Fruit fly (Drosophila melanogaster): ENCODE data around the gene Eig71Ee.

The Eig71Ee gene

dm6 chr3L:15664199-15664794 is 8.5 kb upstream of the Eig71Ee start:
- TF ChIP-seq fd96Ca (GFP tag; IDR thresholded peaks at IDR 0.05): no peak
- no peak for TF ChIP-seq CG17806 (tag; optimal IDR thresholded peaks at IDR 0.05)
- no peak for TF ChIP-seq Snoo (tag; optimal IDR thresholded peaks at IDR 0.05)
- TF ChIP-seq rn (GFP tag; IDR thresholded peaks at IDR 0.05): no peak
- TF ChIP-seq CG10348 (GFP tag; IDR thresholded peaks at IDR 0.05): no peak
- TF ChIP-seq CG13204 (GFP tag; optimal IDR thresholded peaks at IDR 0.05): no peak
- TF ChIP-seq CG34367 (tag; optimal IDR thresholded peaks at IDR 0.05): no peak
- TF ChIP-seq Pif1A (GFP tag; optimal IDR thresholded peaks at IDR 0.05): no peak
- no peak for TF ChIP-seq CG14655 (GFP tag; optimal IDR thresholded peaks at IDR 0.05)
- no peak for TF ChIP-seq CG8301 (tag; optimal IDR thresholded peaks at IDR 0.05)
- TF ChIP-seq CG4496 (GFP tag; IDR thresholded peaks at IDR 0.05): no peak

- TF ChIP-seq D1 (tag; optimal IDR thresholded peaks at IDR 0.05): no peak
- TF ChIP-seq CG8301 (tag; optimal IDR thresholded peaks at IDR 0.05): no peak
- no peak for TF ChIP-seq CG32121 (GFP tag; IDR thresholded peaks at IDR 0.05)
- TF ChIP-seq CG14655 (GFP tag; optimal IDR thresholded peaks at IDR 0.05): no peak
- no peak for TF ChIP-seq Pif1B (GFP tag; optimal IDR thresholded peaks at IDR 0.05)
- no peak for TF ChIP-seq gl (tag; optimal IDR thresholded peaks at IDR 0.05)
- TF ChIP-seq CG34367 (tag; optimal IDR thresholded peaks at IDR 0.05): no peak
- no peak for TF ChIP-seq CG13204 (GFP tag; optimal IDR thresholded peaks at IDR 0.05)
- no peak for TF ChIP-seq CG12605 (GFP tag; IDR thresholded peaks at IDR 0.05)
- no peak for TF ChIP-seq CG15710 (tag; optimal IDR thresholded peaks at IDR 0.05)
- no peak for TF ChIP-seq EcR (GFP tag; optimal IDR thresholded peaks at IDR 0.05)
- TF ChIP-seq CG17806 (tag; optimal IDR thresholded peaks at IDR 0.05): no peak
- no peak for TF ChIP-seq CG4496 (GFP tag; IDR thresholded peaks at IDR 0.05)
- TF ChIP-seq fd96Ca (GFP tag; IDR thresholded peaks at IDR 0.05): no peak
- TF ChIP-seq Ets98B (GFP tag; IDR thresholded peaks at IDR 0.05): no peak
- TF ChIP-seq Pif1A (GFP tag; optimal IDR thresholded peaks at IDR 0.05): no peak
Measured at dm6 chr3L:15662510-15662909, 6.7 kb upstream of the Eig71Ee start.

dm6 chr3L:15661567-15661966 is 5.8 kb upstream of the Eig71Ee start, which contains the start of gene CG43082:
TSS of gene CG43082 (plus strand) at chr3L:15661867.
- no peak for TF ChIP-seq CG8159 (tag; optimal IDR thresholded peaks at IDR 0.05)
- no peak for TF ChIP-seq CG12605 (GFP tag; IDR thresholded peaks at IDR 0.05)
- TF ChIP-seq CG17806 (tag; optimal IDR thresholded peaks at IDR 0.05): no peak
- no peak for TF ChIP-seq EcR (GFP tag; optimal IDR thresholded peaks at IDR 0.05)
- no peak for TF ChIP-seq CG13204 (GFP tag; optimal IDR thresholded peaks at IDR 0.05)
- TF ChIP-seq Ets98B (GFP tag; IDR thresholded peaks at IDR 0.05): no peak
- TF ChIP-seq fd96Ca (GFP tag; IDR thresholded peaks at IDR 0.05): no peak
- TF ChIP-seq CG14655 (GFP tag; optimal IDR thresholded peaks at IDR 0.05): no peak

dm6 chr3L:15660915-15661314 is 5.1 kb upstream of the Eig71Ee start, which contains the start of the genes Eig71Ej and Eig71Ek:
TSS of gene Eig71Ej (minus strand) at chr3L:15661015.
TSS of gene Eig71Ek (plus strand) at chr3L:15661248.
- TF ChIP-seq CG4496 (GFP tag; IDR thresholded peaks at IDR 0.05) (no peak), fd96Ca (GFP tag; IDR thresholded peaks at IDR 0.05) (no peak), Snoo (tag; optimal IDR thresholded peaks at IDR 0.05) (no peak), CG13204 (GFP tag; optimal IDR thresholded peaks at IDR 0.05) (no peak), CG14655 (GFP tag; optimal IDR thresholded peaks at IDR 0.05) (no peak), EcR (GFP tag; optimal IDR thresholded peaks at IDR 0.05) (no peak), CG9948 (tag; optimal IDR thresholded peaks at IDR 0.05) (no peak), D1 (tag; optimal IDR thresholded peaks at IDR 0.05) (no peak), CG15710 (tag; optimal IDR thresholded peaks at IDR 0.05) (no peak), CG34367 (tag; optimal IDR thresholded peaks at IDR 0.05) (no peak), CG12605 (GFP tag; IDR thresholded peaks at IDR 0.05) (no peak), CG17806 (tag; optimal IDR thresholded peaks at IDR 0.05) (no peak), Pif1B (GFP tag; optimal IDR thresholded peaks at IDR 0.05) (no peak), CG10348 (GFP tag; IDR thresholded peaks at IDR 0.05) (no peak), CG32121 (GFP tag; IDR thresholded peaks at IDR 0.05) (no peak), gl (tag; optimal IDR thresholded peaks at IDR 0.05) (no peak), Pif1A (GFP tag; optimal IDR thresholded peaks at IDR 0.05) (no peak), CG8301 (tag; optimal IDR thresholded peaks at IDR 0.05) (no peak)

- no peak for TF ChIP-seq D1 (tag; optimal IDR thresholded peaks at IDR 0.05)
- no peak for TF ChIP-seq Snoo (tag; optimal IDR thresholded peaks at IDR 0.05)
- no peak for TF ChIP-seq CG9948 (tag; optimal IDR thresholded peaks at IDR 0.05)
- no peak for TF ChIP-seq Pif1B (GFP tag; optimal IDR thresholded peaks at IDR 0.05)
- TF ChIP-seq CG8159 (tag; optimal IDR thresholded peaks at IDR 0.05): no peak
Measured at dm6 chr3L:15659341-15659740, 3.5 kb upstream of the Eig71Ee start, which contains the start of the genes Eig71Eh and Eig71Ei. TSS of gene Eig71Eh (minus strand) at chr3L:15659441. TSS of gene Eig71Ei (plus strand) at chr3L:15659707.

dm6 chr3L:15657290-15657689 is 1.5 kb upstream of the Eig71Ee start, which contains the start of the genes Eig71Ef and Eig71Eg:
TSS of gene Eig71Ef (minus strand) at chr3L:15657390.
TSS of gene Eig71Eg (plus strand) at chr3L:15657628.
- TF ChIP-seq CG8159 (tag; optimal IDR thresholded peaks at IDR 0.05) (no peak), CG14655 (GFP tag; optimal IDR thresholded peaks at IDR 0.05) (no peak), EcR (GFP tag; optimal IDR thresholded peaks at IDR 0.05) (no peak), gl (tag; optimal IDR thresholded peaks at IDR 0.05) (no peak), CG17806 (tag; optimal IDR thresholded peaks at IDR 0.05) (no peak), CG8301 (tag; optimal IDR thresholded peaks at IDR 0.05) (no peak)
